Fruit fly (Drosophila melanogaster) whole organism, embryonic: ENCODE measurements around the gene fiz.
A peak's percentile ranks its signal among the peaks of the same experiment; 100 is the strongest.

Source experiments
- Atf-2 ChIP-seq: fragments of 200-800 bp; sonication (Bioruptor generic); optimal IDR thresholded peaks from 2 replicates; lab custom pipeline; 2016; ENCODE audit warnings: missing biosample characterization, missing genetic modification characterization
- C15 ChIP-seq: fragments of 200-800 bp; sonication (Bioruptor generic); IDR thresholded peaks from 3 replicates; pipeline ENCODE4 v1.3.6; 2022; ENCODE audit warnings: missing biosample characterization, missing genetic modification characterization
- CG10147 ChIP-seq: fragments of 200-800 bp; sonication (Bioruptor generic); optimal IDR thresholded peaks from 2 replicates; lab custom pipeline; 2019; ENCODE audit warnings: missing biosample characterization, mild to moderate bottlenecking, missing genetic modification characterization, moderate library complexity
- CG10267 ChIP-seq: fragments of 200-800 bp; sonication (Bioruptor generic); optimal IDR thresholded peaks from 2 replicates; lab custom pipeline; 2018; ENCODE audit warnings: missing biosample characterization, mild to moderate bottlenecking, missing genetic modification characterization, moderate library complexity
- CG11696 ChIP-seq: fragments of 200-800 bp; sonication (Bioruptor generic); IDR thresholded peaks from 2 replicates; pipeline ENCODE4 v1.3.6; 2022; ENCODE audit warnings: missing biosample characterization, missing genetic modification characterization
- CG14710 ChIP-seq: fragments of 200-800 bp; sonication (Bioruptor generic); optimal IDR thresholded peaks from 3 replicates; lab custom pipeline; 2019; ENCODE audit warnings: missing biosample characterization, mild to moderate bottlenecking, missing genetic modification characterization, moderate library complexity
- CG15073 ChIP-seq: fragments of 200-800 bp; sonication (Bioruptor generic); optimal IDR thresholded peaks from 2 replicates; lab custom pipeline; 2016; ENCODE audit warnings: missing biosample characterization, missing genetic modification characterization
- CG15479 ChIP-seq: fragments of 200-800 bp; sonication (Bioruptor generic); optimal IDR thresholded peaks from 3 replicates; lab custom pipeline; 2019; ENCODE audit warnings: missing biosample characterization, mild to moderate bottlenecking, missing genetic modification characterization, moderate library complexity
- CG1603 ChIP-seq: fragments of 200-800 bp; sonication (Bioruptor generic); optimal IDR thresholded peaks from 2 replicates; lab custom pipeline; 2019; ENCODE audit warnings: missing biosample characterization, mild to moderate bottlenecking, missing genetic modification characterization, moderate library complexity
- CG2712 ChIP-seq: fragments of 200-800 bp; optimal IDR thresholded peaks from 3 replicates; lab custom pipeline; 2019; ENCODE audit warnings: missing biosample characterization, mild to moderate bottlenecking, missing genetic modification characterization, moderate library complexity
- CG3065 ChIP-seq: fragments of 200-800 bp; sonication (Bioruptor generic); optimal IDR thresholded peaks from 2 replicates; lab custom pipeline; 2016; ENCODE audit warnings: missing biosample characterization, missing genetic modification characterization
- CG32532 ChIP-seq: fragments of 200-800 bp; sonication (Bioruptor generic); IDR thresholded peaks from 2 replicates; pipeline ENCODE4 v1.3.6; 2022; ENCODE audit warnings: missing biosample characterization, missing genetic modification characterization
- CG3281 ChIP-seq: fragments of 200-800 bp; sonication (Bioruptor generic); optimal IDR thresholded peaks from 3 replicates; lab custom pipeline; 2017; ENCODE audit warnings: missing biosample characterization, mild to moderate bottlenecking, missing genetic modification characterization
- CG3407 ChIP-seq: fragments of 200-800 bp; sonication (Bioruptor generic); optimal IDR thresholded peaks from 2 replicates; lab custom pipeline; 2018; ENCODE audit warnings: missing biosample characterization, mild to moderate bottlenecking, missing genetic modification characterization
- CG34224 ChIP-seq: fragments of 200-800 bp; sonication (Bioruptor generic); IDR thresholded peaks from 3 replicates; pipeline ENCODE4 v1.3.6; 2022; ENCODE audit warnings: missing biosample characterization, missing genetic modification characterization; ENCODE audit not compliant: partially characterized antibody
- CG34376 ChIP-seq: fragments of 200-800 bp; sonication (Bioruptor generic); optimal IDR thresholded peaks from 2 replicates; lab custom pipeline; 2018; ENCODE audit warnings: missing biosample characterization, mild to moderate bottlenecking, missing genetic modification characterization
- CG6854 ChIP-seq: fragments of 200-800 bp; sonication (Bioruptor generic); optimal IDR thresholded peaks from 3 replicates; lab custom pipeline; 2017; ENCODE audit warnings: missing biosample characterization, mild to moderate bottlenecking, missing genetic modification characterization
- CG7372 ChIP-seq: fragments of 200-800 bp; sonication (Bioruptor generic); IDR thresholded peaks from 2 replicates; pipeline ENCODE4 v1.3.6; 2022; ENCODE audit warnings: missing biosample characterization, missing genetic modification characterization
- CG9215 ChIP-seq: fragments of 200-800 bp; sonication (Bioruptor generic); IDR thresholded peaks from 2 replicates; pipeline ENCODE4 v1.3.6; 2022; ENCODE audit warnings: missing biosample characterization, missing genetic modification characterization
- CG9727 ChIP-seq: fragments of 200-800 bp; sonication (Bioruptor generic); optimal IDR thresholded peaks from 3 replicates; lab custom pipeline; 2017; ENCODE audit warnings: missing biosample characterization, mild to moderate bottlenecking, missing genetic modification characterization
- CG9932 ChIP-seq: fragments of 200-800 bp; sonication (Bioruptor generic); IDR thresholded peaks from 2 replicates; pipeline ENCODE4 v1.3.6; 2022; ENCODE audit warnings: missing biosample characterization, missing genetic modification characterization
- Dfd ChIP-seq, 2 experiments: fragments of >200 bp; optimal IDR thresholded peaks; 2 replicates each; lab custom pipeline; 2017; ENCODE audit warnings: missing biosample characterization in 2 of 2, missing genetic modification characterization in 2 of 2
- HLH54F ChIP-seq: fragments of 200-800 bp; sonication (Bioruptor generic); optimal IDR thresholded peaks from 3 replicates; lab custom pipeline; 2016; ENCODE audit warnings: missing biosample characterization, missing genetic modification characterization
- Hand ChIP-seq: fragments of 200-800 bp; sonication (Bioruptor generic); optimal IDR thresholded peaks from 2 replicates; lab custom pipeline; 2017; ENCODE audit warnings: mild to moderate bottlenecking, missing biosample characterization, missing genetic modification reagents, missing genetic modification characterization
- HmgD ChIP-seq: fragments of 200-800 bp; sonication (Bioruptor generic); optimal IDR thresholded peaks from 3 replicates; lab custom pipeline; 2016; ENCODE audit warnings: missing biosample characterization, missing genetic modification characterization
- HmgZ ChIP-seq: fragments of 200-800 bp; sonication (Bioruptor generic); optimal IDR thresholded peaks from 2 replicates; lab custom pipeline; 2018; ENCODE audit warnings: missing biosample characterization, mild to moderate bottlenecking, missing genetic modification characterization
- Mes4 ChIP-seq: fragments of 200-800 bp; sonication (Bioruptor generic); optimal IDR thresholded peaks from 2 replicates; lab custom pipeline; 2016; ENCODE audit warnings: missing biosample characterization, missing genetic modification characterization
- NC2α ChIP-seq: fragments of 200-800 bp; sonication (Bioruptor generic); optimal IDR thresholded peaks from 2 replicates; lab custom pipeline; 2016; ENCODE audit warnings: missing biosample characterization, missing genetic modification characterization
- Neu2 ChIP-seq: fragments of 200-800 bp; sonication (Bioruptor generic); optimal IDR thresholded peaks from 3 replicates; lab custom pipeline; 2016; ENCODE audit warnings: missing biosample characterization, missing genetic modification characterization, borderline replicate concordance
- Optix ChIP-seq: fragments of 200-800 bp; sonication (Bioruptor generic); IDR thresholded peaks from 3 replicates; pipeline ENCODE4 v1.3.6; 2022; ENCODE audit warnings: missing biosample characterization, missing genetic modification characterization
- Scr ChIP-seq: fragments of 200-800 bp; sonication (Bioruptor generic); IDR thresholded peaks from 2 replicates; pipeline ENCODE4 v1.3.6; 2022; ENCODE audit warnings: missing biosample characterization, missing genetic modification characterization; ENCODE audit not compliant: partially characterized antibody
- Ssrp ChIP-seq: fragments of 200-800 bp; sonication (Bioruptor generic); optimal IDR thresholded peaks from 2 replicates; lab custom pipeline; 2018; ENCODE audit warnings: missing biosample characterization, mild to moderate bottlenecking, missing genetic modification characterization, moderate library complexity
- Tbp ChIP-seq: fragments of >200 bp; optimal IDR thresholded peaks from 2 replicates; lab custom pipeline; 2018; ENCODE audit warnings: missing biosample characterization, missing genetic modification characterization
- ara ChIP-seq: fragments of 200-800 bp; sonication (Bioruptor generic); IDR thresholded peaks from 2 replicates; pipeline ENCODE4 v1.3.6; 2022; ENCODE audit warnings: missing biosample characterization, missing genetic modification characterization
- dm ChIP-seq: fragments of 200-800 bp; sonication (Bioruptor generic); optimal IDR thresholded peaks from 3 replicates; lab custom pipeline; 2016; ENCODE audit warnings: missing biosample characterization, missing genetic modification characterization
- eyg ChIP-seq: fragments of 200-800 bp; sonication (Bioruptor generic); optimal IDR thresholded peaks from 3 replicates; lab custom pipeline; 2016; ENCODE audit warnings: missing biosample characterization, missing genetic modification characterization
- fd3F ChIP-seq: fragments of 200-800 bp; sonication (Bioruptor generic); optimal IDR thresholded peaks from 2 replicates; lab custom pipeline; 2018; ENCODE audit warnings: missing biosample characterization, mild to moderate bottlenecking, missing genetic modification characterization, moderate library complexity
- gcm ChIP-seq: fragments of 200-800 bp; sonication (Bioruptor generic); optimal IDR thresholded peaks from 2 replicates; lab custom pipeline; 2019; ENCODE audit warnings: missing biosample characterization, mild to moderate bottlenecking, missing genetic modification characterization, moderate library complexity
- gsb-n ChIP-seq: fragments of 200-800 bp; sonication (Bioruptor generic); optimal IDR thresholded peaks from 3 replicates; lab custom pipeline; 2018; ENCODE audit warnings: missing biosample characterization, mild to moderate bottlenecking, missing genetic modification characterization
- hb ChIP-seq: fragments of 200-800 bp; sonication (Bioruptor generic); IDR thresholded peaks from 3 replicates; pipeline ENCODE4 v1.3.6; 2022; ENCODE audit warnings: missing biosample characterization, missing genetic modification characterization; ENCODE audit not compliant: partially characterized antibody
- insv ChIP-seq, 2 experiments: fragments of 200-800 bp; sonication (Bioruptor generic); optimal IDR thresholded peaks; 3 replicates each; lab custom pipeline; 2016 to 2018; ENCODE audit warnings: missing biosample characterization in 2 of 2, missing genetic modification characterization in 2 of 2
- klu ChIP-seq: fragments of 200-800 bp; sonication (Bioruptor generic); IDR thresholded peaks from 2 replicates; pipeline ENCODE4 v1.3.6; 2022; ENCODE audit warnings: missing biosample characterization, missing genetic modification characterization
- lab ChIP-seq: fragments of 200-800 bp; sonication (Bioruptor generic); optimal IDR thresholded peaks from 3 replicates; lab custom pipeline; 2017; ENCODE audit warnings: missing biosample characterization, missing genetic modification characterization, mild to moderate bottlenecking, moderate library complexity, missing genetic modification reagents
- odd ChIP-seq: fragments of 200-800 bp; sonication (Bioruptor generic); optimal IDR thresholded peaks from 2 replicates; lab custom pipeline; 2017; ENCODE audit warnings: missing biosample characterization, mild to moderate bottlenecking, missing genetic modification characterization
- row ChIP-seq: fragments of 200-800 bp; sonication (Bioruptor generic); IDR thresholded peaks from 3 replicates; pipeline ENCODE4 v1.3.6; 2022; ENCODE audit warnings: missing biosample characterization, missing genetic modification characterization
- seq ChIP-seq: fragments of 200-800 bp; sonication (Bioruptor generic); IDR thresholded peaks from 2 replicates; pipeline ENCODE4 v1.3.6; 2022; ENCODE audit warnings: missing biosample characterization, missing genetic modification characterization
- stc ChIP-seq: fragments of 200-800 bp; sonication (Bioruptor generic); IDR thresholded peaks from 2 replicates; pipeline ENCODE4 v1.3.6; 2022; ENCODE audit warnings: missing biosample characterization, missing genetic modification characterization
- ttk ChIP-seq: fragments of 200-800 bp; sonication (Bioruptor generic); IDR thresholded peaks from 2 replicates; pipeline ENCODE4 v2.1.2; 2022; ENCODE audit warnings: missing biosample characterization, missing genetic modification characterization
- unc-4 ChIP-seq: fragments of 200-800 bp; sonication (Bioruptor generic); IDR thresholded peaks from 2 replicates; pipeline ENCODE4 v1.3.6; 2022; ENCODE audit warnings: missing biosample characterization, missing genetic modification characterization; ENCODE audit not compliant: partially characterized antibody
- unpg ChIP-seq: fragments of 200-800 bp; sonication (Bioruptor generic); optimal IDR thresholded peaks from 3 replicates; lab custom pipeline; 2018; ENCODE audit warnings: missing biosample characterization, mild to moderate bottlenecking, missing genetic modification characterization, moderate library complexity
- wor ChIP-seq: fragments of 200-800 bp; sonication (Bioruptor generic); IDR thresholded peaks from 2 replicates; pipeline ENCODE4 v1.3.6; 2022; ENCODE audit warnings: missing biosample characterization, missing genetic modification characterization

fiz gene

DNA sequence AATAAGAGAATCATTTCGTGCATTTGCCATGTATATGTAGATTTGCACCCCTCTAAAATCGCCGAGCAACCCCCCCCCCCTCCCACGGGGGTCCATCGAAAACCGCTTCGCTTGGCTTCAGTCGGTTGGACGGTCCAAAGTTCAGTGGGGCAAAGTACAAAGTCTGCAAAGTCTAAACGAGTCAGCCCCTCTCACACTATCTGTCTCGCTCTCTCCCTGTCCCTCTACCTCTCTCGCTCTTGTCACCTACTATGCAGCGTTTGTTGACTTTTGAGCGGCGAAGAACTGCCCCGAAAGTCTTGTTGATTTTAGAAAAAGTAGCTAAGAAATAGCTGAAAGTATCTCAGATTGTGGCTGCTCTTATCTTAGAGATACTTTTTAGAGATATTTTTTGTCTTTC lies 37.9 kb upstream of the fiz start (continued):
- TF ChIP-seq HmgZ (peak; percentile 1), unpg (GFP tag; lab: Kevin White, UChicago) (no peak), CG10147 (GFP tag; lab: Kevin White, UChicago) (no peak), Mes4 (GFP tag; lab: Kevin White, UChicago) (no peak), HLH54F (no peak), CG6854 (GFP tag; lab: Kevin White, UChicago) (peak; percentile 50), CG10267 (tag; lab: Kevin White, UChicago) (no peak), wor (GFP tag; lab: Robert Waterston, UW) (no peak), gcm (GFP tag; lab: Kevin White, UChicago) (peak; percentile 35), CG14710 (tag; lab: Kevin White, UChicago) (peak; percentile 13), CG9727 (GFP tag; lab: Kevin White, UChicago) (peak; percentile 31), CG1603 (tag; lab: Kevin White, UChicago) (no peak), eyg (GFP tag; lab: Kevin White, UChicago) (no peak), CG15479 (GFP tag; lab: Kevin White, UChicago) (no peak), hb (GFP tag; lab: Robert Waterston, UW) (no peak), Neu2 (GFP tag; lab: Kevin White, UChicago) (no peak), CG34224 (GFP tag; lab: Robert Waterston, UW) (no peak), fd3F (GFP tag; lab: Kevin White, UChicago) (no peak), insv (GFP tag; optimal IDR thresholded peaks at IDR 0.05; lab: Kevin White, UChicago) (no peak), klu (GFP tag; lab: Robert Waterston, UW) (no peak), Dfd (GFP tag; optimal IDR thresholded peaks at IDR 0.05; lab: Kevin White, UChicago) (no peak), CG2712 (tag; lab: Kevin White, UChicago) (no peak), ttk (peak; percentile 45; the same call in 1 of the 2 replicates), odd (peak; percentile 50), Hand (peak; percentile 5), Tbp (no peak), CG34376 (GFP tag; lab: Kevin White, UChicago) (peak; percentile 89), row (GFP tag; lab: Robert Waterston, UW) (peak; percentile 56; the same call in 2 of the 3 replicates), stc (peak; percentile 59), CG7372 (GFP tag; lab: Robert Waterston, UW) (no peak), Scr (GFP tag; lab: Robert Waterston, UW) (no peak), seq (peak; percentile 53; the same call in 1 of the 2 replicates), CG3065 (GFP tag; lab: Kevin White, UChicago) (no peak), CG9932 (GFP tag; lab: Robert Waterston, UW) (0 out of 2 replicates have a peak, but pooled peaks have one; percentile 21), lab (GFP tag; lab: Kevin White, UChicago) (peak; percentile 79), CG3281 (GFP tag; lab: Kevin White, UChicago) (peak; percentile 67), CG3407 (GFP tag; lab: Kevin White, UChicago) (peak; percentile 40), Optix (GFP tag; lab: Robert Waterston, UW) (no peak), ara (GFP tag; lab: Robert Waterston, UW) (no peak), CG15073 (GFP tag; lab: Kevin White, UChicago) (no peak), NC2α (GFP tag; lab: Kevin White, UChicago) (no peak), CG9215 (GFP tag; lab: Robert Waterston, UW) (no peak), dm (GFP tag; lab: Kevin White, UChicago) (no peak), CG11696 (GFP tag; lab: Robert Waterston, UW) (peak; percentile 60; the same call in 1 of the 2 replicates), gsb-n (tag; lab: Kevin White, UChicago) (no peak), unc-4 (GFP tag; lab: Robert Waterston, UW) (no peak), CG32532 (GFP tag; lab: Robert Waterston, UW) (peak; percentile 86), Ssrp (tag; lab: Kevin White, UChicago) (no peak), Atf-2 (GFP tag; lab: Kevin White, UChicago) (no peak), C15 (GFP tag; lab: Robert Waterston, UW) (peak; percentile 46; the same call in 1 of the 3 replicates), HmgD (GFP tag; lab: Kevin White, UChicago) (no peak)
